Fruit fly (Drosophila melanogaster) Kc167 (cell line): ENCODE data around the gene CG9903.

Source experiments
- Myc ChIP-seq: fragments of >200 bp; optimal IDR thresholded peaks from 2 replicates; lab custom pipeline; 2017; ENCODE audit warnings: missing external identifiers
- Sin3A ChIP-seq: fragments of >200 bp; optimal IDR thresholded peaks from 2 replicates; lab custom pipeline; 2018; ENCODE audit warnings: missing external identifiers
- h ChIP-seq: fragments of >200 bp; optimal IDR thresholded peaks from 3 replicates; lab custom pipeline; 2018; ENCODE audit warnings: missing external identifiers
- insv ChIP-seq: fragments of >200 bp; optimal IDR thresholded peaks from 3 replicates; lab custom pipeline; 2018; ENCODE audit warnings: missing external identifiers
- psq ChIP-seq: fragments of >200 bp; optimal IDR thresholded peaks from 2 replicates; lab custom pipeline; 2017; ENCODE audit warnings: missing external identifiers
- ttk ChIP-seq: sonication (Bioruptor generic); optimal IDR thresholded peaks from 2 replicates; lab custom pipeline; 2017; ENCODE audit warnings: missing external identifiers

CG9903 gene

DNA sequence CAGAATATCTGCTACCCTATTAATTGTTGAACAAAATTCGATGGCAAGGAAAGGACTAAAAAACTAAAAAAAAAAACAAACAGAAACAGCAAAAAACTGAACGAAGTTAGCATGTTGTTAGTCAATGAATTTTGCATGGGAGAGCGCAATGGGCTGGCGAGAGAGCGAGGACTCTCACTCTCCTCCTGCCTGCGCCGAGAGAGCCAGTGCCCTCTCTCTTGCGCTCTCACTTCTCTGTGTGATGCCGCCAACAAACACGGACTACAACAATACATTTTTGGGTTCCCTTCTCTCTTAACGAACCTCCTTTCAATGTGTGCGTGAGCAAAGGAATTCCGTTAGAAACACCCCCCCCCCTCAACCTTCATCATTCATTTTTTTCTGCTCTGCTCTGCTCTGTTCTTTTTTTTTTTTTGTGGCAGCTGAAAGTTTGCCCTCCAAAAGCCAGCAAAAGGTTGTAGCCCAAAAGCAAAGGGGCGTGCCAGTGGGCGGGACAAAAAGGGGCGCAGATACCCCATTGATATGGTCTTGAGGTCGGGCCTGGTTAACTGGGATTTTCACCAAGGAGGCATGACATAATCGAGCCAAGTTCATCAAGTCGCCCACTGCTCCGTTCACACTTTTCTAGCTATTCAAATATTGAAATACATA is 14.4 kb downstream of the CG9903 start:
- TF ChIP-seq Sin3A (lab: Kevin White, UChicago) (no peak), Myc (no peak), insv (lab: Kevin White, UChicago) (no peak)

DNA sequence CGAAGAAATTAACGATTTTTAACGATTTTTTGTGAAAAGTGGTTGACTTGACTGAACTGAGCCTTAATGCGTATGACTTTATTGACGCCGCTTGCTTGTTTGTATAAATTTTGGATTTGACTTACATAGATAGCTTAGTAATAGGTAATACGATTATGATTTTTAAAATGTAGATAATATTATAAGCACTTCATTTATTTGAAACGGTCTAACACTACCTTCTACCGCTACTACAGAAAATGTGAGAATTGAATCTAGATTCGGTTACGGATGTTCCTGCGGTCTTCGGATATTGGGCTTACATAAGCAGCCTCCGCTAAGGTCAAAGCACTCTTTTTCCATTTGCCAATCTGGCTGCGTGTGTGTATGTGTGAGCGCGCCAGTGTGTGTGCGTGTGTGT is 15.3 kb downstream of the CG9903 start, which contains the start of gene Cnx14D:
TSS of gene Cnx14D (minus strand) at position 101 of the 400 bp plus-strand sequence.
- no peak for TF ChIP-seq Myc
- TF ChIP-seq psq = no peak
- TF ChIP-seq ttk (lab: Kevin White, UChicago) = no peak
- TF ChIP-seq h (lab: Kevin White, UChicago) = no peak
- no peak for TF ChIP-seq Sin3A (lab: Kevin White, UChicago)
- no peak for TF ChIP-seq insv (lab: Kevin White, UChicago)
